Worm (Caenorhabditis elegans): ENCODE data around the gene srh-282.
A peak's percentile ranks its signal among the peaks of the same experiment; 100 is the strongest.

The srh-282 gene

DNA sequence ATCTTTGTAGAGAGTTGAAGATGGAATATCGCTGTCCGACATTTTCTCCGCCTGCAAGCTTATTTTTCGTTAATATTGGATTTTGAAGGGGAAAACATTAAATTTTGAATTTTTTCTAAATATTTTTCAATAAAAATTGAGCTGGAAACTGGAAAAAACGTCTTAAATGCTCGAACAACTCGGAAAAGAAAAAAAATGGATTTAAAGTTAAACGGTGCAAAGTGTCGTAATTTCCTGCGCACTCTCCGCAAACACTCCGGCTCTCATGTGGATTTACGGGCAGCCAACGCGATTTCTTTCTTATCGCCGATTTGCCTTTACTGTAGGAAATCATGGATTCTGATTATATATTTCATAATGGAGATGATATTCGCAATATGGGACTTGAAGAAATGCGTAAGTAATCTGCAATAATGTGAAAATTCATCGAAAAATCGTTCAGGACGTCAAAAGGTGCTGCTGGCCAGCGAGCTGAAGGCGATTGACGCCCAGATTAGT, 32.9 kb downstream of the srh-282 start, which contains the start of the genes fnta-1 and cogc-8 (continued):
- peak; percentile 61 for TF ChIP-seq nhr-71 (tag; optimal IDR thresholded peaks at IDR 0.05)
- no peak for TF ChIP-seq fos-1 (tag; optimal IDR thresholded peaks at IDR 0.05)
- peak; percentile 71 for TF ChIP-seq nhr-47 (tag; optimal IDR thresholded peaks at IDR 0.05)
- TF ChIP-seq efl-3 (GFP tag; optimal IDR thresholded peaks at IDR 0.05), result no peak
- peak; percentile 44 for TF ChIP-seq tbx-2 (tag; optimal IDR thresholded peaks at IDR 0.05)
- peak; percentile 8; the same call in 1 of the 2 replicates for TF ChIP-seq isw-1 (GFP tag; IDR thresholded peaks at IDR 0.05)
- TF ChIP-seq ztf-4 (tag; optimal IDR thresholded peaks at IDR 0.05), result no peak
- TF ChIP-seq mep-1 (tag; optimal IDR thresholded peaks at IDR 0.05), result peak; percentile 65
- no peak for TF ChIP-seq vab-15 (tag; optimal IDR thresholded peaks at IDR 0.05)
- TF ChIP-seq F16B12.6 (tag; optimal IDR thresholded peaks at IDR 0.05), result peak; percentile 95
- TF ChIP-seq lin-15B (tag; optimal IDR thresholded peaks at IDR 0.05), result peak; percentile 25
- no peak for TF ChIP-seq nhr-12 (tag; optimal IDR thresholded peaks at IDR 0.05)
- TF ChIP-seq mef-2 (tag; optimal IDR thresholded peaks at IDR 0.05), result no peak
- peak; percentile 36 for TF ChIP-seq swsn-7 (tag; optimal IDR thresholded peaks at IDR 0.05)
- TF ChIP-seq jun-1 (tag; optimal IDR thresholded peaks at IDR 0.05), result no peak
- TF ChIP-seq lin-35 (GFP tag; optimal IDR thresholded peaks at IDR 0.05), result peak; percentile 64 to 70
- no peak for TF ChIP-seq lin-13 (GFP tag; optimal IDR thresholded peaks at IDR 0.05)
- TF ChIP-seq sup-37 (GFP tag; optimal IDR thresholded peaks at IDR 0.05), result no peak
- TF ChIP-seq skn-1 (tag; optimal IDR thresholded peaks at IDR 0.05), result peak; percentile 10
- no peak for TF ChIP-seq ztf-11 (tag; optimal IDR thresholded peaks at IDR 0.05)
- TF ChIP-seq fkh-8 (tag; optimal IDR thresholded peaks at IDR 0.05), result peak; percentile 24
- TF ChIP-seq egl-13 (tag; optimal IDR thresholded peaks at IDR 0.05), result no peak
- peak; percentile 9 for TF ChIP-seq dsc-1 (tag; optimal IDR thresholded peaks at IDR 0.05)
- TF ChIP-seq hpl-2 (GFP tag; optimal IDR thresholded peaks at IDR 0.05), result no peak
- no peak for TF ChIP-seq aha-1 (tag; optimal IDR thresholded peaks at IDR 0.05)
- peak; percentile 59 to 71 for TF ChIP-seq lsy-2 (tag; optimal IDR thresholded peaks at IDR 0.05)
- no peak for TF ChIP-seq C34B4.2 (tag; optimal IDR thresholded peaks at IDR 0.05)
- TF ChIP-seq mab-9 (GFP tag; IDR thresholded peaks at IDR 0.05), result no peak
- no peak for TF ChIP-seq pag-3 (tag; optimal IDR thresholded peaks at IDR 0.05; ENCODE audit: borderline replicate concordance, insufficient read depth)
- TF ChIP-seq zag-1 (tag; optimal IDR thresholded peaks at IDR 0.05), result no peak
- no peak for TF ChIP-seq lir-3 (tag; optimal IDR thresholded peaks at IDR 0.05; ENCODE audit: poor library complexity)
- TF ChIP-seq snu-23 (GFP tag; optimal IDR thresholded peaks at IDR 0.05), result peak; percentile 67
- TF ChIP-seq elt-2 (tag; optimal IDR thresholded peaks at IDR 0.05), result no peak
- TF ChIP-seq tlp-1 (tag; optimal IDR thresholded peaks at IDR 0.05), result no peak

DNA sequence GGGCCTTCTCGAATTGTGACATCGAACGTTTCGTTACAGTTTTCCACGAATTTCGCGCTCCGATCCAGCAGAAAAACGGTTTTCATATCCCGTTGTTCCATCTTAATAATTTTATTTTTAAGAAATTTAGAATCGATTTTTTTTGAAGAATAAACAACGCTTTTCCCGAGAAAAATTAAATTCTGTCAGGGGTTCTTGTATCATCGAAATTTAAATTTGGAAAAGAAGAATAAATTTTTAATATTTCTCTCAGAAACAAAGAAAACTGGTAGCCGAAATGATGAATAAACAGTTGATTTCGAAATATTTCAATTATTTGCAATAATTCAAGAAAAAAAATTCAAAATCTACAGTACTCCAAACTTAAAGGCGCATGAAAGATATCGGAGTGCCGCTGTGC, 35.8 kb downstream of the srh-282 start, which contains the start of gene ints-13:
TSS of gene ints-13 (minus strand) at position 101 of the 400 bp plus-strand sequence.
- TF ChIP-seq nhr-237 (tag; optimal IDR thresholded peaks at IDR 0.05) (no peak), sox-4 (tag; optimal IDR thresholded peaks at IDR 0.05) (no peak), ama-1 (optimal IDR thresholded peaks at IDR 0.05) (no peak), unc-86 (tag; optimal IDR thresholded peaks at IDR 0.05) (no peak), nhr-90 (tag; optimal IDR thresholded peaks at IDR 0.05; ENCODE audit: poor library complexity) (no peak), aly-2 (tag; optimal IDR thresholded peaks at IDR 0.05) (no peak), nhr-84 (tag; optimal IDR thresholded peaks at IDR 0.05) (no peak), tlp-1 (tag; optimal IDR thresholded peaks at IDR 0.05) (no peak), dpl-1 (GFP tag; optimal IDR thresholded peaks at IDR 0.05) (no peak), elt-2 (tag; optimal IDR thresholded peaks at IDR 0.05) (no peak), elt-3 (tag; optimal IDR thresholded peaks at IDR 0.05) (no peak), mab-9 (GFP tag; IDR thresholded peaks at IDR 0.05) (no peak), mef-2 (tag; optimal IDR thresholded peaks at IDR 0.05) (no peak), hlh-17 (GFP tag; optimal IDR thresholded peaks at IDR 0.05; ENCODE audit: borderline replicate concordance) (no peak), lin-14 (GFP tag; optimal IDR thresholded peaks at IDR 0.05) (no peak), lir-3 (tag; optimal IDR thresholded peaks at IDR 0.05; ENCODE audit: poor library complexity) (no peak), ceh-88 (GFP tag; IDR thresholded peaks at IDR 0.05) (no peak), jun-1 (tag; optimal IDR thresholded peaks at IDR 0.05) (no peak), lin-13 (GFP tag; optimal IDR thresholded peaks at IDR 0.05) (no peak), hlh-4 (tag; optimal IDR thresholded peaks at IDR 0.05) (no peak)

Measured in whole organism, L1 larva.